Worm (Caenorhabditis elegans) whole organism, L4 larva: ENCODE measurements around the gene K10C9.4.

ENCODE experiments used
- F10B5.3 ChIP-seq: sonication (generic microtip); optimal IDR thresholded peaks from 2 replicates; lab custom pipeline; 2016; ENCODE audit warnings: mild to moderate bottlenecking, missing genetic modification characterization, missing compliant biosample characterization
- F37D6.2 ChIP-seq: sonication (generic microtip); optimal IDR thresholded peaks from 2 replicates; lab custom pipeline; 2016; ENCODE audit warnings: mild to moderate bottlenecking, missing genetic modification characterization, missing compliant biosample characterization
- F44E2.7 ChIP-seq: fragments of 200-800 bp; sonication (Bioruptor generic); IDR thresholded peaks from 2 replicates; pipeline ENCODE4 v2.1.2; 2022; ENCODE audit warnings: missing genetic modification characterization, missing compliant biosample characterization
- T26A8.4 ChIP-seq: fragments of 200-800 bp; sonication (Bioruptor generic); IDR thresholded peaks from 2 replicates; pipeline ENCODE4 v1.3.6; 2022; ENCODE audit warnings: missing genetic modification characterization, missing compliant biosample characterization
- Y105C5A.15 ChIP-seq: fragments of 200-800 bp; sonication (Bioruptor generic); IDR thresholded peaks from 2 replicates; pipeline ENCODE4 v1.3.6; 2022; ENCODE audit warnings: missing genetic modification characterization, missing compliant biosample characterization
- Y75B8A.6 ChIP-seq: fragments of 200-800 bp; sonication (Bioruptor generic); IDR thresholded peaks from 2 replicates; pipeline ENCODE4 v1.3.6; 2022; ENCODE audit warnings: missing genetic modification reagents, missing genetic modification characterization, missing compliant biosample characterization
- aha-1 ChIP-seq: fragments of 150-350 bp; peaks from one replicate; lab custom pipeline; 2014; ENCODE audit warnings: missing biosample characterization, missing genetic modification characterization
- aly-2 ChIP-seq: sonication (generic microtip); optimal IDR thresholded peaks from 2 replicates; lab custom pipeline; 2018; ENCODE audit warnings: missing biosample characterization, missing genetic modification characterization
- ama-1 ChIP-seq: fragments of 150-350 bp; optimal IDR thresholded peaks from 2 replicates; lab custom pipeline; 2014; ENCODE audit warnings: inconsistent platforms, mixed read lengths
- ceh-32 ChIP-seq: sonication (generic microtip); optimal IDR thresholded peaks from 2 replicates; lab custom pipeline; 2016; ENCODE audit warnings: mild to moderate bottlenecking, missing genetic modification characterization, missing compliant biosample characterization; ENCODE audit not compliant: poor library complexity
- ces-1 ChIP-seq: fragments of 150-350 bp; sonication (generic microtip); optimal IDR thresholded peaks from 4 replicates; lab custom pipeline; 2014; ENCODE audit warnings: missing biosample characterization, missing genetic modification reagents, missing genetic modification characterization
- daf-12 ChIP-seq: fragments of 150-350 bp; optimal IDR thresholded peaks from 2 replicates; lab custom pipeline; 2014; ENCODE audit warnings: missing biosample characterization, missing genetic modification reagents, missing genetic modification characterization
- daf-16 ChIP-seq, 3 experiments: sonication (generic microtip); optimal IDR thresholded peaks; 2 replicates each; lab custom pipeline; 2016 to 2017; ENCODE audit warnings: missing genetic modification characterization in 3 of 3, missing genetic modification reagents in 3 of 3, mild to moderate bottlenecking in 2 of 3, missing compliant biosample characterization in 2 of 3, missing biosample characterization in 1 of 3, moderate library complexity in 1 of 3
- daf-19 ChIP-seq: fragments of 200-800 bp; sonication (Bioruptor generic); conservative IDR thresholded peaks from 2 replicates; pipeline ENCODE4 v1.3.6; 2022; ENCODE audit warnings: missing genetic modification characterization, missing compliant biosample characterization
- daf-8 ChIP-seq: fragments of 200-800 bp; sonication (Bioruptor generic); IDR thresholded peaks from 2 replicates; pipeline ENCODE4 v1.3.6; 2022; ENCODE audit warnings: missing genetic modification characterization, missing compliant biosample characterization
- dmd-9 ChIP-seq: fragments of 200-800 bp; sonication (Bioruptor generic); IDR thresholded peaks from 2 replicates; pipeline ENCODE4 v1.3.6; 2022; ENCODE audit warnings: missing genetic modification reagents, missing genetic modification characterization, missing compliant biosample characterization
- dpl-1 ChIP-seq: fragments of 150-350 bp; optimal IDR thresholded peaks from 2 replicates; lab custom pipeline; 2014; ENCODE audit warnings: missing biosample characterization, missing genetic modification reagents, missing genetic modification characterization
- dve-1 ChIP-seq: sonication (generic microtip); optimal IDR thresholded peaks from 2 replicates; lab custom pipeline; 2017; ENCODE audit warnings: antibody characterized with exemption, mild to moderate bottlenecking, missing genetic modification characterization, missing compliant biosample characterization; ENCODE audit not compliant: insufficient read depth
- fos-1 ChIP-seq: fragments of 150-350 bp; optimal IDR thresholded peaks from 2 replicates; lab custom pipeline; 2014; ENCODE audit warnings: missing biosample characterization, missing genetic modification characterization
- hif-1 ChIP-seq, 2 experiments: sonication (generic microtip); optimal IDR thresholded peaks; 2 replicates each; lab custom pipeline; 2016 to 2017; ENCODE audit warnings: missing compliant biosample characterization in 2 of 2, missing genetic modification characterization in 2 of 2, missing genetic modification reagents in 2 of 2, missing genotype in 2 of 2, mild to moderate bottlenecking in 1 of 2
- lim-7 ChIP-seq: fragments of 200-800 bp; sonication (Bioruptor generic); IDR thresholded peaks from 2 replicates; pipeline ENCODE4 v1.3.6; 2022; ENCODE audit warnings: missing genetic modification characterization, missing compliant biosample characterization
- lin-1 ChIP-seq: fragments of 200-800 bp; sonication (Bioruptor generic); IDR thresholded peaks from 2 replicates; pipeline ENCODE4 v1.3.6; 2022; ENCODE audit warnings: missing genetic modification reagents, missing genetic modification characterization, missing compliant biosample characterization
- lin-13 ChIP-seq: fragments of 150-350 bp; optimal IDR thresholded peaks from 2 replicates; lab custom pipeline; 2014; ENCODE audit warnings: missing biosample characterization, missing genetic modification reagents, missing genetic modification characterization
- lin-29 ChIP-seq: fragments of 200-800 bp; sonication (Bioruptor generic); IDR thresholded peaks from 2 replicates; pipeline ENCODE4 v1.3.6; 2022; ENCODE audit warnings: missing genetic modification reagents, missing genetic modification characterization, missing compliant biosample characterization
- lin-39 ChIP-seq: fragments of 150-350 bp; optimal IDR thresholded peaks from 2 replicates; lab custom pipeline; 2014; ENCODE audit warnings: missing biosample characterization, missing genetic modification reagents, missing genetic modification characterization
- madf-9 ChIP-seq: fragments of 200-800 bp; sonication (Bioruptor generic); conservative IDR thresholded peaks from 2 replicates; pipeline ENCODE4 v1.3.6; 2022; ENCODE audit warnings: missing genetic modification reagents, missing genetic modification characterization, missing compliant biosample characterization
- mxl-2 ChIP-seq: fragments of 200-800 bp; sonication (Bioruptor generic); conservative IDR thresholded peaks from 2 replicates; pipeline ENCODE4 v1.3.6; 2022; ENCODE audit warnings: missing genetic modification reagents, missing genetic modification characterization, missing compliant biosample characterization
- nhr-10 ChIP-seq: fragments of 150-350 bp; optimal IDR thresholded peaks from 2 replicates; lab custom pipeline; 2014; ENCODE audit warnings: missing biosample characterization, missing genetic modification characterization
- nhr-102 ChIP-seq: sonication (generic microtip); optimal IDR thresholded peaks from 2 replicates; lab custom pipeline; 2016; ENCODE audit warnings: mild to moderate bottlenecking, missing genetic modification characterization, moderate library complexity, missing compliant biosample characterization
- nhr-111 ChIP-seq: fragments of 200-800 bp; sonication (Bioruptor generic); optimal IDR thresholded peaks from 2 replicates; lab custom pipeline; 2018; ENCODE audit warnings: mild to moderate bottlenecking, missing genetic modification characterization, missing compliant biosample characterization
- nhr-237 ChIP-seq: sonication (generic microtip); optimal IDR thresholded peaks from 2 replicates; lab custom pipeline; 2017; ENCODE audit warnings: missing biosample characterization, missing genetic modification characterization
- nhr-28 ChIP-seq: fragments of 150-350 bp; optimal IDR thresholded peaks from 2 replicates; lab custom pipeline; 2014; ENCODE audit warnings: missing biosample characterization, missing genetic modification characterization
- nhr-76 ChIP-seq: fragments of 150-350 bp; optimal IDR thresholded peaks from 2 replicates; lab custom pipeline; 2014; ENCODE audit warnings: missing biosample characterization, missing genetic modification characterization
- nhr-77 ChIP-seq: fragments of 150-350 bp; optimal IDR thresholded peaks from 2 replicates; lab custom pipeline; 2014; ENCODE audit warnings: missing biosample characterization, missing genetic modification characterization
- pqm-1 ChIP-seq: sonication (generic microtip); optimal IDR thresholded peaks from 2 replicates; lab custom pipeline; 2017; ENCODE audit warnings: missing biosample characterization, missing genetic modification characterization
- set-16 ChIP-seq: fragments of 200-800 bp; sonication (Bioruptor generic); IDR thresholded peaks from 2 replicates; pipeline ENCODE4 v1.3.6; 2022; ENCODE audit warnings: missing genetic modification reagents, missing genetic modification characterization, missing compliant biosample characterization
- skn-1 ChIP-seq: fragments of 150-350 bp; optimal IDR thresholded peaks from 2 replicates; lab custom pipeline; 2014; ENCODE audit warnings: missing biosample characterization, missing genetic modification characterization
- snpc-4 ChIP-seq: fragments of 150-350 bp; optimal IDR thresholded peaks from 2 replicates; lab custom pipeline; 2014; ENCODE audit warnings: missing biosample characterization, missing genetic modification characterization
- tag-97 ChIP-seq: fragments of 200-800 bp; sonication (Bioruptor generic); IDR thresholded peaks from 2 replicates; pipeline ENCODE4 v1.3.6; 2022; ENCODE audit warnings: missing genetic modification characterization, missing compliant biosample characterization
- tra-1 ChIP-seq: fragments of 200-800 bp; sonication (Bioruptor generic); IDR thresholded peaks from 2 replicates; pipeline ENCODE4 v1.3.6; 2022; ENCODE audit warnings: missing genetic modification reagents, missing genetic modification characterization, missing compliant biosample characterization
- vab-7 ChIP-seq: fragments of 200-800 bp; sonication (Bioruptor generic); IDR thresholded peaks from 2 replicates; pipeline ENCODE4 v1.3.6; 2022; ENCODE audit warnings: missing genetic modification reagents, missing genetic modification characterization, missing compliant biosample characterization
- zfp-3 ChIP-seq: fragments of 200-800 bp; sonication (Bioruptor generic); conservative IDR thresholded peaks from 2 replicates; pipeline ENCODE4 v1.3.6; 2022; ENCODE audit warnings: missing genetic modification reagents, missing genetic modification characterization, missing compliant biosample characterization
- zip-2 ChIP-seq: fragments of 150-350 bp; optimal IDR thresholded peaks from 2 replicates; lab custom pipeline; 2014; ENCODE audit warnings: missing biosample characterization, missing genetic modification characterization
- ztf-11 ChIP-seq: fragments of 150-350 bp; optimal IDR thresholded peaks from 2 replicates; lab custom pipeline; 2014; ENCODE audit warnings: missing biosample characterization, missing genetic modification characterization
- ztf-7 ChIP-seq: fragments of 150-350 bp; optimal IDR thresholded peaks from 2 replicates; lab custom pipeline; 2014; ENCODE audit warnings: missing biosample characterization, missing genetic modification characterization

The K10C9.4 gene

ce11 chrV:1033304-1033703 is 19.5 kb downstream of the K10C9.4 start, which contains the start of gene flp-34:
TSS of gene flp-34 (minus strand) at chrV:1033404.
- TF ChIP-seq lin-1 (GFP tag; lab: Robert Waterston, UW): no peak
- no peak for TF ChIP-seq F44E2.7 (GFP tag; lab: Robert Waterston, UW)
- TF ChIP-seq dve-1 (tag; lab: Kevin White, UChicago): no peak
- TF ChIP-seq F10B5.3 (tag; lab: Kevin White, UChicago): no peak
- no peak for TF ChIP-seq Y75B8A.6
- TF ChIP-seq fos-1 (tag; lab: Kevin White, UChicago): no peak
- TF ChIP-seq aly-2 (tag; lab: Kevin White, UChicago): no peak
- no peak for TF ChIP-seq lin-39
- TF ChIP-seq zip-2 (tag; lab: Kevin White, UChicago): no peak
- no peak for TF ChIP-seq mxl-2
- no peak for TF ChIP-seq madf-9
- no peak for TF ChIP-seq ceh-32 (tag; lab: Kevin White, UChicago)
- TF ChIP-seq dpl-1: no peak
- TF ChIP-seq F37D6.2 (tag; lab: Kevin White, UChicago): no peak
- no peak for TF ChIP-seq T26A8.4
- no peak for TF ChIP-seq ztf-7
- TF ChIP-seq nhr-76: no peak
- TF ChIP-seq dmd-9: no peak
- no peak for TF ChIP-seq daf-8
- no peak for TF ChIP-seq Y105C5A.15 (GFP tag; lab: Robert Waterston, UW)

- TF ChIP-seq daf-19 (GFP tag; lab: Robert Waterston, UW) (no peak), lin-13 (GFP tag; lab: Kevin White, UChicago) (no peak), daf-16 (GFP tag; optimal IDR thresholded peaks at IDR 0.05; lab: Kevin White, UChicago) (no peak), daf-16 (tag; optimal IDR thresholded peaks at IDR 0.05; lab: Kevin White, UChicago) (peak; percentile 91), dmd-9 (no peak), pqm-1 (tag; lab: Kevin White, UChicago) (peak; percentile 42), nhr-28 (peak; percentile 19)
These were observed 25.8 kb downstream of the K10C9.4 start, which contains the start of gene R09A1.3 for ce11 chrV:1027044-1027443. TSS of gene R09A1.3 (minus strand) at chrV:1027074.

ce11 chrV:1023367-1023766 is 29.4 kb downstream of the K10C9.4 start, which contains the start of gene pei-2:
TSS of gene pei-2 (minus strand) at chrV:1023467.
- TF ChIP-seq tra-1 (GFP tag; lab: Robert Waterston, UW) (no peak), snpc-4 (no peak), hif-1 (tag; optimal IDR thresholded peaks at IDR 0.05; lab: Kevin White, UChicago) (no peak), fos-1 (tag; lab: Kevin White, UChicago) (no peak), dve-1 (tag; lab: Kevin White, UChicago) (no peak), pqm-1 (tag; lab: Kevin White, UChicago) (no peak), daf-16 (GFP tag; optimal IDR thresholded peaks at IDR 0.05; lab: Kevin White, UChicago) (no peak), daf-16 (tag; optimal IDR thresholded peaks at IDR 0.05; lab: Kevin White, UChicago) (no peak), lin-29 (GFP tag; lab: Robert Waterston, UW) (no peak), lin-39 (no peak), ces-1 (no peak), lim-7 (GFP tag; lab: Robert Waterston, UW) (no peak), tag-97 (GFP tag; lab: Robert Waterston, UW) (no peak), nhr-111 (GFP tag; lab: Kevin White, UChicago) (no peak), ama-1 (lab: Kevin White, UChicago) (no peak), zfp-3 (GFP tag; lab: Robert Waterston, UW) (no peak)

ce11 chrV:1021456-1021855 is 31.4 kb downstream of the K10C9.4 start:
- TF ChIP-seq nhr-10 (tag; lab: Kevin White, UChicago): no peak
- no peak for TF ChIP-seq daf-12 (tag; lab: Kevin White, UChicago)
- no peak for TF ChIP-seq nhr-76
- TF ChIP-seq nhr-77 (tag; lab: Kevin White, UChicago): no peak
- no peak for TF ChIP-seq daf-16 (GFP tag; optimal IDR thresholded peaks at IDR 0.05; lab: Kevin White, UChicago)
- TF ChIP-seq daf-16 (tag; optimal IDR thresholded peaks at IDR 0.05; lab: Kevin White, UChicago): no peak
- TF ChIP-seq vab-7 (GFP tag; lab: Robert Waterston, UW): 0 out of 2 replicates have a peak, but pooled peaks have one; percentile 11
- TF ChIP-seq nhr-28: no peak
- no peak for TF ChIP-seq nhr-102
- TF ChIP-seq aha-1 (tag; lab: Kevin White, UChicago): peak; percentile 87
- no peak for TF ChIP-seq skn-1 (tag; lab: Kevin White, UChicago)
- no peak for TF ChIP-seq ztf-11 (tag; lab: Kevin White, UChicago)
- TF ChIP-seq tag-97 (GFP tag; lab: Robert Waterston, UW): no peak
- TF ChIP-seq nhr-237: no peak
- no peak for TF ChIP-seq fos-1 (tag; lab: Kevin White, UChicago)
- no peak for TF ChIP-seq F44E2.7 (GFP tag; lab: Robert Waterston, UW)
- peak; percentile 98 for TF ChIP-seq set-16 (GFP tag; lab: Robert Waterston, UW)
